Worm (Caenorhabditis elegans): ENCODE measurements around the gene srsy-1.

DNA sequence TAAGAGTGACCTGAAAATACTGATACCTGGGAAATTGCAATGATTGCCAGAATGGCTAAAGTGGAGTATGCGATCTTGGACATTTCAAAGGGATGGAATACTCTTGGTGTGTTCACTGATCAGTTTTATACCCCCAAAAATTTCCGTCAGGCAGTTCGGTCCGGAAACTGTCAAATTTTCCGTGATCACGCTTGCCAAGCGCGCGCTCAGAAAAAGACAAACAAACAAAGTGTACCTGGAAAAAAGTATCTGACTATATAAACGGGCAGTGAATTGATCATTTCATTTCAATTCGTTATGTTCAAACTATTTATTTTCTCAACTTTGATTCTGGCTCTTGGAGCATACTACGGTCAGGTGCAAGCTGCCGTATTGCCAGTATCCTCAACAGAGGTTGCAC, 14.1 kb upstream of the srsy-1 start, which contains the start of the genes idpb-3 and idpb-1:
- TF ChIP-seq dox-1 (GFP tag; IDR thresholded peaks at IDR 0.05): no peak
- no peak for TF ChIP-seq rpc-1 (optimal IDR thresholded peaks at IDR 0.05)
- no peak for TF ChIP-seq rpc-1 (tag; optimal IDR thresholded peaks at IDR 0.05)
- no peak for TF ChIP-seq snpc-1.3 (tag; optimal IDR thresholded peaks at IDR 0.05; ENCODE audit: insufficient read depth)

Data from whole organism, young adult.